Worm (Caenorhabditis elegans) whole organism, early embryonic: ENCODE results near the gene fbxa-128.
A peak's percentile ranks its signal among the peaks of the same experiment; 100 is the strongest.

ENCODE experiments used
- B0310.2 ChIP-seq: sonication (generic microtip); optimal IDR thresholded peaks from 2 replicates; lab custom pipeline; 2016; ENCODE audit warnings: mild to moderate bottlenecking, missing genetic modification characterization, missing compliant biosample characterization
- F13C5.2 ChIP-seq: sonication (generic microtip); optimal IDR thresholded peaks from 2 replicates; lab custom pipeline; 2017; ENCODE audit warnings: mild to moderate bottlenecking, missing genetic modification characterization, inconsistent platforms, missing compliant biosample characterization
- aly-1 ChIP-seq: sonication (generic microtip); optimal IDR thresholded peaks from 2 replicates; lab custom pipeline; 2016; ENCODE audit warnings: missing genetic modification characterization, missing compliant biosample characterization
- ama-1 ChIP-seq: fragments of 150-350 bp; optimal IDR thresholded peaks from 2 replicates; lab custom pipeline; 2014
- ceh-13 ChIP-seq: fragments of 200-800 bp; sonication (Bioruptor generic); optimal IDR thresholded peaks from 2 replicates; lab custom pipeline; 2018; ENCODE audit warnings: mild to moderate bottlenecking, missing genetic modification characterization, missing compliant biosample characterization
- ceh-36 ChIP-seq: sonication (generic microtip); optimal IDR thresholded peaks from 2 replicates; lab custom pipeline; 2016; ENCODE audit warnings: missing genetic modification characterization, inconsistent platforms, missing compliant biosample characterization
- ets-7 ChIP-seq: sonication (generic microtip); optimal IDR thresholded peaks from 2 replicates; lab custom pipeline; 2016; ENCODE audit warnings: missing genotype, missing genetic modification characterization, missing compliant biosample characterization
- flt-1 ChIP-seq: fragments of 200-800 bp; sonication (Bioruptor generic); IDR thresholded peaks from 2 replicates; pipeline ENCODE4 v1.3.6; 2022; ENCODE audit warnings: missing genetic modification characterization, missing compliant biosample characterization
- hmbx-1 ChIP-seq: sonication (generic microtip); optimal IDR thresholded peaks from 2 replicates; lab custom pipeline; 2016; ENCODE audit warnings: mild to moderate bottlenecking, missing genetic modification characterization, missing compliant biosample characterization
- hmg-4 ChIP-seq: fragments of 200-800 bp; sonication (Bioruptor generic); optimal IDR thresholded peaks from 2 replicates; lab custom pipeline; 2018; ENCODE audit warnings: mild to moderate bottlenecking, missing genetic modification characterization, missing compliant biosample characterization
- hnd-1 ChIP-seq: sonication (generic microtip); optimal IDR thresholded peaks from 2 replicates; lab custom pipeline; 2016; ENCODE audit warnings: missing genetic modification characterization, missing compliant biosample characterization
- pes-1 ChIP-seq: fragments of 200-800 bp; sonication (Bioruptor generic); IDR thresholded peaks from 2 replicates; pipeline ENCODE4 v1.3.6; 2022; ENCODE audit warnings: missing genetic modification reagents, missing genetic modification characterization, missing compliant biosample characterization
- scrt-1 ChIP-seq: fragments of 200-800 bp; sonication (Bioruptor generic); IDR thresholded peaks from 2 replicates; pipeline ENCODE4 v1.3.6; 2022; ENCODE audit warnings: missing genetic modification characterization, missing compliant biosample characterization
- sea-1 ChIP-seq: fragments of 200-800 bp; sonication (Bioruptor generic); conservative IDR thresholded peaks from 2 replicates; pipeline ENCODE4 v1.3.6; 2022; ENCODE audit warnings: missing genetic modification characterization, missing compliant biosample characterization
- tbx-11 ChIP-seq: fragments of 200-800 bp; sonication (Bioruptor generic); IDR thresholded peaks from 2 replicates; pipeline ENCODE4 v1.3.6; 2022; ENCODE audit warnings: missing genetic modification characterization, missing compliant biosample characterization
- tbx-37 ChIP-seq: fragments of 200-800 bp; sonication (Bioruptor generic); conservative IDR thresholded peaks from 2 replicates; pipeline ENCODE4 v1.3.6; 2022; ENCODE audit warnings: missing genetic modification reagents, missing genetic modification characterization, missing compliant biosample characterization
- tra-4 ChIP-seq: sonication (generic microtip); optimal IDR thresholded peaks from 2 replicates; lab custom pipeline; 2017; ENCODE audit warnings: missing genetic modification characterization, missing compliant biosample characterization

Gene fbxa-128

DNA sequence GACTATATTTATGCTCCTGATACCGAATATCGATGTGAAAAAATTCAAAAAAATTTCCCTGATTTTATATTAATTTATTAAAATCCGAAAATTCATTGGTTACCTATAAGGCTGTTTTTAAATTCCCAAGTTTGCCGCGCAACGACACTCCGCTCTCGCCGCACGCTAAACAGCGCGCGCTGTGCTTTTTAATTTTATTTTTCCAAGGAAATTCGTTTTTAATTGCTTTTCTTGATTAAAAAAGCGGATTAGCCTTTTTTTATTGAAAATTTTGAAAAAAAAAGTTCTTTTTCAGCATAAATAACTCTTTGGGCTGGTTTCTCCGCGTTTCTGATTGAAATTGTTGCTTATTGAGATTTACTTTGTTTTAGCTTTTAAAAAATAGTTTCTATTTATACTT lies 31.6 kb downstream of the fbxa-128 start:
- no peak for TF ChIP-seq B0310.2 (tag; lab: Kevin White, UChicago)
- no peak for TF ChIP-seq sea-1 (GFP tag; lab: Robert Waterston, UW)
- no peak for TF ChIP-seq tra-4 (tag; lab: Kevin White, UChicago)
- no peak for TF ChIP-seq ama-1 (lab: Kevin White, UChicago)
- no peak for TF ChIP-seq scrt-1 (GFP tag; lab: Robert Waterston, UW)
- no peak for TF ChIP-seq aly-1 (tag; lab: Kevin White, UChicago)
- TF ChIP-seq hmbx-1 (tag; lab: Kevin White, UChicago): no peak
- no peak for TF ChIP-seq tbx-11 (GFP tag; lab: Robert Waterston, UW)
- no peak for TF ChIP-seq hmg-4 (GFP tag; lab: Kevin White, UChicago)
- no peak for TF ChIP-seq hnd-1
- TF ChIP-seq ceh-36: no peak
- no peak for TF ChIP-seq pes-1 (GFP tag; lab: Robert Waterston, UW)
- TF ChIP-seq F13C5.2 (tag; lab: Kevin White, UChicago): no peak
- TF ChIP-seq ceh-13 (GFP tag; lab: Kevin White, UChicago): no peak

DNA sequence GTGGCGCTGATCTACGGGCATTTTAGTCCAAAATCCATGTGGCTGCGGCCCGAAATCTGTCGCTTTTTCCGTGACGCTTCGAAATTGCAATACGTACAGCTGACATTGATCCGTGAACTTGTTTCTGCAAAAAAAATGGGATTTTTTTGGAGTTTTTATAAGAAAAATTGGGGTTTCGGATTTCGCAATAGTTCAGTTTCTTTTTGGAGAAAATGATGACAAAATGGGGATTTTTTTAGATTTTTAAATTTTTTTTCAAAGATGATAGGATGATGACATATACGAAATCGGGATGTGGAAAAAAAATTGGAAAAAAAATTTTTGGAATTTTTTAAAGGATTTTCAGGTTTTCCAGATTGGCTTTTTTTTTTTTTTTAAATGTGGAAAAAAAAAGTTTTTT lies 37.7 kb downstream of the fbxa-128 start:
- TF ChIP-seq scrt-1 (GFP tag; lab: Robert Waterston, UW) (no peak), B0310.2 (tag; lab: Kevin White, UChicago) (no peak), ets-7 (tag; lab: Kevin White, UChicago) (no peak), hmbx-1 (tag; lab: Kevin White, UChicago) (no peak), hnd-1 (no peak), sea-1 (GFP tag; lab: Robert Waterston, UW) (no peak), flt-1 (GFP tag; lab: Robert Waterston, UW) (no peak), ceh-36 (no peak), pes-1 (GFP tag; lab: Robert Waterston, UW) (no peak), tbx-11 (GFP tag; lab: Robert Waterston, UW) (no peak), tbx-37 (GFP tag; lab: Robert Waterston, UW) (no peak), F13C5.2 (tag; lab: Kevin White, UChicago) (no peak), tra-4 (tag; lab: Kevin White, UChicago) (no peak), ama-1 (lab: Kevin White, UChicago) (no peak), aly-1 (tag; lab: Kevin White, UChicago) (no peak), ceh-13 (GFP tag; lab: Kevin White, UChicago) (no peak), hmg-4 (GFP tag; lab: Kevin White, UChicago) (no peak)

DNA sequence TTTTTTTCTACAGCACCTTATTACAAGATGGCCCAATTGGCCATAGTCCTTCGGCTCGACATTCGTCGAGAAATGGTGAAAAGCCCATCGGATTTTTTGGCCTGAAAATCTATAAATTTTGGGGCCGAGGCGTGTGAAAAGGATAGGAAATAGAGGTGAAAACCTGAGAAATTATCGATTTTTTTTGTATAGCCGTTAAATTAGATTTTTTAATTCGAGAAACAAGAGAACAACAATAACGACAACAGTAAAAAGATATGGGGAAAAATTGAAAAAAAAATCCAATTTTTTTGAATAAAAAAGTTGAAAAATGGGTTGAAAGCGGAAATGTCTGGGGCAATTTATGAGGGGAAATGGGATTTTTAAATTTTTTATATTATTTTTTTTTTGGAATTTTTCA lies 39.0 kb downstream of the fbxa-128 start, which contains the start of gene hmt-1:
TSS of gene hmt-1 (minus strand) at position 101 of the 400 bp plus-strand sequence.
- TF ChIP-seq ceh-13 (GFP tag; lab: Kevin White, UChicago) (no peak), tra-4 (tag; lab: Kevin White, UChicago) (no peak), aly-1 (tag; lab: Kevin White, UChicago) (no peak), scrt-1 (GFP tag; lab: Robert Waterston, UW) (no peak), flt-1 (GFP tag; lab: Robert Waterston, UW) (no peak), ceh-36 (no peak), ets-7 (tag; lab: Kevin White, UChicago) (no peak), tbx-11 (GFP tag; lab: Robert Waterston, UW) (no peak), hnd-1 (no peak), F13C5.2 (tag; lab: Kevin White, UChicago) (no peak), hmg-4 (GFP tag; lab: Kevin White, UChicago) (no peak), ama-1 (lab: Kevin White, UChicago) (no peak), tbx-37 (GFP tag; lab: Robert Waterston, UW) (no peak), sea-1 (GFP tag; lab: Robert Waterston, UW) (no peak), pes-1 (GFP tag; lab: Robert Waterston, UW) (no peak), hmbx-1 (tag; lab: Kevin White, UChicago) (no peak), B0310.2 (tag; lab: Kevin White, UChicago) (no peak)

DNA sequence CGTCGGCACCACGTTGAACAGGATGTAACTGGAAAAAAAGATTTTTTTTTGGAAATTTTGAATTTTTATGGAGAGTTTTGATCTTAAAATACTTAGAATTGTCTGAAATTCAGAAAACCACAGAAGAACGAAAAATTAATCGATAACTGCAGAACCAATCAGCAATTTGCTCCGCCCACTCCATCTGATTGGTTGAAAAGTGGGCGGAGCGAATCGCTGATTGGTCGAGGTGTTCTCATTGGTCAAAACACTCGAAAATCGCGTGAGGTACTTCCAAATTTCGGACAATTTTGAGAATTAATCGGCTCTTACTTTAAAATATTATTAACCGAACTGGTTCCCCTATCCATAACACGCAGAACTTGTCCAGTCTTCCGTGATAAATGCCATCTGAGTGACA lies 43.2 kb downstream of the fbxa-128 start:
- TF ChIP-seq hnd-1: no peak
- TF ChIP-seq tbx-37 (GFP tag; lab: Robert Waterston, UW): no peak
- no peak for TF ChIP-seq scrt-1 (GFP tag; lab: Robert Waterston, UW)
- TF ChIP-seq ceh-13 (GFP tag; lab: Kevin White, UChicago): no peak

DNA sequence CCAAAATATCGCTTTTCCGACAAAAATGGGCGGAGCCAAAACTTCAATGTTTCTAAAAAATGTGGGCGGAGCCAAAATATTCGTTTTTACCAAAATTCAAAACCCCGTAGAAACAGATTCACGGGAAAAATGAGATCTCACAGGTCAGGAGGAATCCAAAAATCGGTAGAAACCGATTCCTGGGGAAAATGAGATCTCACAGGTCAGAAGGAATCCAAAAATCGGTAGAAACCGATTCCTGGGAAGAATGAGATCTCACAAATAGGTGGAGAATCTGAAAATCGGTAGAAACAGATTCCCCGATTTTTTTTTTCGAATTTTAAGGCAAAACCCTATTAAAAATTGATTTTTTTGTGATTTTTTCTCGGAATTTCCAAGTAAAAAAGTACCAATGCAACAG lies 45.4 kb downstream of the fbxa-128 start:
- TF ChIP-seq hmg-4 (GFP tag; lab: Kevin White, UChicago): no peak
- TF ChIP-seq hnd-1: no peak
- TF ChIP-seq tbx-37 (GFP tag; lab: Robert Waterston, UW): no peak; the same call in 1 of the 2 replicates
- TF ChIP-seq tra-4 (tag; lab: Kevin White, UChicago): no peak
- TF ChIP-seq flt-1 (GFP tag; lab: Robert Waterston, UW): no peak
- no peak for TF ChIP-seq F13C5.2 (tag; lab: Kevin White, UChicago)
- TF ChIP-seq pes-1 (GFP tag; lab: Robert Waterston, UW): peak; percentile 69
- no peak for TF ChIP-seq tbx-11 (GFP tag; lab: Robert Waterston, UW)

DNA sequence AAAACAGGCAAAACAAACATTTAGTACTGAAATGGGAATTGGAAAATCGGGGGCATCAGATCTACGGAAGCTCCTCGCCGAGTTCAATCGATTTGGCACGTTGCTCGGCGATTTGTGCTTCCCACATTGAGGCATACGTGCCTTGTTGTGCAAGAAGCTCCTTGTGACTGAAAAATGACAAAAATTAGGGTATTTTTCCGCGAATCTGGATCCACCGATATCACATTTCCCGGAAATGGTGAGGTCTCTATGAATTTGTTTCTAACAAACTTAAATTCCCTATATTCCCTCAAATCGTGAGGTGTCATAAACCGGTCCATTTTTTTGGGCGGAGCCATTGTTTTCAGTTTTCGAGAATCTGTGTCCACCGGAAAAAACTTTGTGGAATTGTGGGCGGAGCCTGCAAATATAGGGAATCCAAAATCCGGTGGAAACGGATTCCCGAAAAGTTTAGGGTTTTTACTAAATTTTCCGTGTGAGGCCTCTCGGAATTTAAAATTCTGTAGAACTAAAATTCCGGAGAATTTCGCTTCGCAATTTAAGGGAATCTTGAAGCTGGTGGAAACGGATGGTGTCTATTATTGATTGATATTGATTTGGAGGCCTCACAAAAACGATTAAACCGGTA lies 47.1 kb downstream of the fbxa-128 start:
- TF ChIP-seq tbx-37 (GFP tag; lab: Robert Waterston, UW) (no peak), scrt-1 (GFP tag; lab: Robert Waterston, UW) (no peak), hmbx-1 (tag; lab: Kevin White, UChicago) (no peak), pes-1 (GFP tag; lab: Robert Waterston, UW) (peak; percentile 62; the same call in 1 of the 2 replicates), tra-4 (tag; lab: Kevin White, UChicago) (no peak), hnd-1 (peak; percentile 4), ceh-13 (GFP tag; lab: Kevin White, UChicago) (peak; percentile 56), flt-1 (GFP tag; lab: Robert Waterston, UW) (no peak), ets-7 (tag; lab: Kevin White, UChicago) (peak; percentile 65)
